Fruit fly (Drosophila melanogaster): ENCODE data around the gene Lip2.

DNA sequence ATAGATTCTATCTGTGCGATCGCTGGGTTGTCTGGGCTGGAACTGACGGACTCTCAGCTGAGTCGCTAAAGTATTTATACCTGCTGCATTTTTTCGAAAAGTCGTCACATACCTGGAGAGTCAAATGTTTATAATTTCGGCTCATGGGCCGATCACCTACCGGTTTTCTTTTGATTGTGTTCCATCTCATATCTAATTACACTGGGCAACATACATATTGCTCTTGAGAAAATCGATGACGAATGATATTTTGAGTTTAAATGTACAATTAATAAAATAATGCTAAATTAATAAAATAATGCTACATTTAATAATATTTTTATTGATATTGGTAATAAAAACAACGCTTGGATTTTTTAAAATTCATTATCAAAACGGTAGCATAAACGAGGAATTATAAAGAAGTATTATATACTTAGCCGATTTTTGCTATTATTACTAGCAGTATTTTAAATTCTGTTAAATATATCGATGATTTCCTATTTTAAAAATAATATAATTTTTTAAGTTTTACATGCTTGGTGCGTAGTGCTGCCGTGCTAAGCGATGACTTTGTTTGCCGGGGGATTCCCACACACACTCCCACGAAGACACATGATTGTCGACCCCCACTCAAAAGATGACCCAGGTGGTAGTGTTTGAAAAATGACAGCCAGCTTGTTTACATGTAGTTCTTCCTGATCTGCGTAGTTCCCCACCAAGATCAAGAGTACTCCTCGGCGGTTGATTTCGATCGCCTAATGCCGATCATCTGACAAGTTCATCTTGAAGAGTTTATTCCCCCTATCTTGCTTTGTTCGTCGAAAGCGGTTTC is 19.8 kb downstream of the Lip2 start, which contains the start of gene CG7294:
- TF ChIP-seq Gug (GFP tag; IDR thresholded peaks at IDR 0.05) (no peak), CG7368 (GFP tag; optimal IDR thresholded peaks at IDR 0.05) (no peak), CG9139 (GFP tag; optimal IDR thresholded peaks at IDR 0.05) (no peak), dsx (GFP tag; optimal IDR thresholded peaks at IDR 0.05; ENCODE audit: poor library complexity, severe bottlenecking) (no peak), Sox14 (GFP tag; optimal IDR thresholded peaks at IDR 0.05) (no peak), Sox102F (GFP tag; optimal IDR thresholded peaks at IDR 0.05) (no peak), eg (GFP tag; IDR thresholded peaks at IDR 0.05) (no peak), ss (GFP tag; optimal IDR thresholded peaks at IDR 0.05) (no peak), CG10631 (GFP tag; optimal IDR thresholded peaks at IDR 0.05) (no peak), CG3919 (GFP tag; optimal IDR thresholded peaks at IDR 0.05) (no peak)
